Worm (Caenorhabditis elegans): ENCODE results near the gene T05C12.8.
A peak's percentile ranks its signal among the peaks of the same experiment; 100 is the strongest.

The T05C12.8 gene

DNA sequence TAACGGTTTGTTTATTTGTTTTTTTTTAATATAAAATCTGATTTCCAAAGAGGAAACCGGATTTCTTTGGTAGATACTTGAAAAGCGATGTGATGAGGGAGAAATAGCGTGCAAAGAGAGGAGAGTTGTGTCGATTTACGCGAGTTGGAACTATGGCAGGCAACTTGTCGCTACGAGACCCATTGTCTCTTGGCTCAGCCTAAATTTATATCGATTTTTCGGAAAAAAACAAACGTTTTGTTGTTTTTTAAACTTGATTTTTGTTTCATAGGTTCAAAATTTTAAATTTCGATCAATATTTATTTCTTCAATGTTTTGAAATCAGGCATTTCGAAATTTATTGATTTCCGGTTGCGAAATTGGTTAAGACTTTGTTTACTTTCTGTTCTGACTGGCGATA, 26.1 kb upstream of the T05C12.8 start, which contains the start of gene M110.3 (continued):
- peak; percentile 49 for TF ChIP-seq sma-9 (GFP tag; optimal IDR thresholded peaks at IDR 0.05)
- no peak for TF ChIP-seq sma-9 (tag; optimal IDR thresholded peaks at IDR 0.05)
- no peak for TF ChIP-seq ZK546.5 (tag; optimal IDR thresholded peaks at IDR 0.05)
- TF ChIP-seq nhr-25 (tag; optimal IDR thresholded peaks at IDR 0.05) = peak; percentile 25
- TF ChIP-seq snpc-4 (tag; optimal IDR thresholded peaks at IDR 0.05) = no peak
- TF ChIP-seq peb-1 (tag; optimal IDR thresholded peaks at IDR 0.05) = no peak
- TF ChIP-seq elt-3 (tag; optimal IDR thresholded peaks at IDR 0.05) = no peak
- no peak for TF ChIP-seq skn-1 (tag; optimal IDR thresholded peaks at IDR 0.05)
- TF ChIP-seq ama-1 (optimal IDR thresholded peaks at IDR 0.05) = no peak
- no peak for TF ChIP-seq ztf-11 (tag; optimal IDR thresholded peaks at IDR 0.05)
- peak; percentile 51 for TF ChIP-seq crh-2 (tag; optimal IDR thresholded peaks at IDR 0.05)
- no peak for TF ChIP-seq nhr-12 (tag; optimal IDR thresholded peaks at IDR 0.05)
- no peak for TF ChIP-seq Y55F3AM.14 (GFP tag; optimal IDR thresholded peaks at IDR 0.05)

- no peak for TF ChIP-seq R02D3.7 (tag; optimal IDR thresholded peaks at IDR 0.05)
- no peak for TF ChIP-seq lsy-2 (tag; optimal IDR thresholded peaks at IDR 0.05)
- no peak for TF ChIP-seq sma-3 (GFP tag; optimal IDR thresholded peaks at IDR 0.05)
Measured at ce11 chrII:8214367-8214766, 24.0 kb upstream of the T05C12.8 start, which contains the start of gene M110.10. M110.10 (minus strand) TSS chrII:8214467.

DNA sequence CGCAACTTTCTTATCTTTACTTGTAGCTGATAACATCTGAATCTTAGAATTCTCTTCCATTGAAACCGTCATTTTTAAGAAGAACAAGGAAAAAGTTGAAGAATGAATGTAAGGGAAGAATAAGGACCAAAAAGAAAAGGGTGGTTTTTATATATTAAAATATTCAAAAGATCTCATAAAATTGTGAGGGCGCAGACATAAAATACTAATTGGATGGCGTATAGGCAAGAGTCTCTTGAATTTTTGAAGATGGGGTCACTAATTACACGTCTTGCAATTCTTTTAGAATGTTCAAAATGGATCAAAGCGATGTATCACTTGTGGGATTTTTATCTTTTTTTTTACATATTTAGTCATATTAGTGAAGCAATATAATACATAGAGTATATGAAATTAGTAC, 22.3 kb upstream of the T05C12.8 start, which contains the start of gene twk-3:
twk-3 (minus strand) TSS at position 101 of the 400 bp plus-strand sequence.
- no peak for TF ChIP-seq alr-1 (tag; optimal IDR thresholded peaks at IDR 0.05)
- TF ChIP-seq lsy-2 (tag; optimal IDR thresholded peaks at IDR 0.05) = no peak
- TF ChIP-seq dmd-4 (tag; optimal IDR thresholded peaks at IDR 0.05) = no peak
- no peak for TF ChIP-seq mbf-1 (tag; optimal IDR thresholded peaks at IDR 0.05)
- TF ChIP-seq sem-4 (tag; optimal IDR thresholded peaks at IDR 0.05) = no peak
- no peak for TF ChIP-seq lin-13 (GFP tag; optimal IDR thresholded peaks at IDR 0.05)
- no peak for TF ChIP-seq aly-2 (tag; optimal IDR thresholded peaks at IDR 0.05)
- TF ChIP-seq nhr-6 (tag; optimal IDR thresholded peaks at IDR 0.05) = no peak
- no peak for TF ChIP-seq skn-1 (tag; optimal IDR thresholded peaks at IDR 0.05)
- no peak for TF ChIP-seq mab-5 (tag; optimal IDR thresholded peaks at IDR 0.05)
- TF ChIP-seq nhr-12 (tag; optimal IDR thresholded peaks at IDR 0.05) = no peak
- no peak for TF ChIP-seq snpc-4 (tag; optimal IDR thresholded peaks at IDR 0.05)

DNA sequence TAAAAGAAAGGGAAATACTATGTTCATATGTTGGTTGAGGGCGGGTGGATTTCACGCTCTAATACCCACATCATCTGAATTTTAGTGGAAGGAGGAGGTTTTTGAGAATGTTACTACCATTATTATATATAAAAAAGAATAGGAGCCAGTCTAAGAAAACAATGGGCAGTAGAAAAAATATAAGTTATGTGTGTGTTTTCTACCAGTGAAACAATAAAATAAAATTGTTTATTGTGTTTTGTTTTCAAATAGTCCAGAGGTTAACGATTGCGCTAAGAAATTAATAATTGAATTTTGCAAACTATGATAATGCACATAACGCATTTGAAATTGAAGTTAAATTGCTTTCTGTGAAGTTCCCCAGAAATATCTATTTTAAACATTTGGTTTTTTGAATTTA, 19.1 kb upstream of the T05C12.8 start, which contains the start of gene M110.8:
M110.8 (minus strand) TSS at position 101 of the 400 bp plus-strand sequence.
- no peak for TF ChIP-seq Y55F3AM.14 (GFP tag; optimal IDR thresholded peaks at IDR 0.05)
- TF ChIP-seq mdl-1 (tag; optimal IDR thresholded peaks at IDR 0.05) = no peak
- no peak for TF ChIP-seq ama-1 (optimal IDR thresholded peaks at IDR 0.05)
- no peak for TF ChIP-seq F13H6.1 (tag; optimal IDR thresholded peaks at IDR 0.05)
- TF ChIP-seq nhr-11 (tag; optimal IDR thresholded peaks at IDR 0.05) = no peak
- no peak for TF ChIP-seq C34F6.9 (tag; optimal IDR thresholded peaks at IDR 0.05)
- no peak for TF ChIP-seq sma-3 (GFP tag; optimal IDR thresholded peaks at IDR 0.05)
- no peak for TF ChIP-seq mab-5 (tag; optimal IDR thresholded peaks at IDR 0.05)
- TF ChIP-seq ceh-16 (tag; optimal IDR thresholded peaks at IDR 0.05) = no peak
- TF ChIP-seq zag-1 (tag; optimal IDR thresholded peaks at IDR 0.05) = no peak
- no peak for TF ChIP-seq ztf-4 (tag; optimal IDR thresholded peaks at IDR 0.05)
- TF ChIP-seq nhr-6 (tag; optimal IDR thresholded peaks at IDR 0.05) = no peak
- no peak for TF ChIP-seq nhr-23 (tag; optimal IDR thresholded peaks at IDR 0.05)
- no peak for TF ChIP-seq lin-11 (tag; optimal IDR thresholded peaks at IDR 0.05)
- TF ChIP-seq gmeb-1 (tag; optimal IDR thresholded peaks at IDR 0.05) = no peak
- no peak for TF ChIP-seq lin-13 (GFP tag; optimal IDR thresholded peaks at IDR 0.05)
- TF ChIP-seq egl-27 (tag; optimal IDR thresholded peaks at IDR 0.05) = no peak
- TF ChIP-seq nhr-25 (tag; optimal IDR thresholded peaks at IDR 0.05) = no peak
- no peak for TF ChIP-seq skn-1 (tag; optimal IDR thresholded peaks at IDR 0.05)
- TF ChIP-seq sma-9 (GFP tag; optimal IDR thresholded peaks at IDR 0.05) = no peak
- TF ChIP-seq sma-9 (tag; optimal IDR thresholded peaks at IDR 0.05) = no peak

DNA sequence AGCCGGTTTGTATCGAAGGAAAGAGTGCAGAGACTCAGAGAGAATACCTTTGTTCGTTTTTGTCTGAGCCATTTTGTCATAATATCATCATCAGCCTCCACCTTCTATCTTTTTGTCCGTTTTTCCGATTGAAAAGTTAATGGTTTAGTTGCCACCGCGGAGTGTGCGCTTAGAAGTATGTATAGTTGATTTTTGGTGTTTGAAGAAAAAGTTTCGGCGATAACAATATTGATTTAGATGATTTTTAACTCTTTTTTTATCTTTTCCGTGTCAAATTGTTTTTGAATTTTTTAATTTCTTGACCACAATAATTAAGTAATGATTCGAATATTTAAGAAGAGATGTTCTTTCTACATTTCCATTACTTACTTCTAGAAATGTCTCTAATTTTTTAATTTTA, 15.3 kb upstream of the T05C12.8 start:
- peak; percentile 70 for TF ChIP-seq skn-1 (tag; optimal IDR thresholded peaks at IDR 0.05)
- no peak for TF ChIP-seq nhr-237 (tag; optimal IDR thresholded peaks at IDR 0.05)
- TF ChIP-seq nhr-12 (tag; optimal IDR thresholded peaks at IDR 0.05) = no peak
- peak; percentile 40 for TF ChIP-seq fos-1 (tag; optimal IDR thresholded peaks at IDR 0.05)
